Worm (Caenorhabditis elegans) whole organism, dauer: ENCODE results near the gene cec-6.

Experiments used
- unc-62 ChIP-seq: sonication (generic microtip); optimal IDR thresholded peaks from 2 replicates; lab custom pipeline; 2017; ENCODE audit warnings: missing biosample characterization, missing genetic modification reagents, missing genetic modification characterization

The cec-6 gene

DNA sequence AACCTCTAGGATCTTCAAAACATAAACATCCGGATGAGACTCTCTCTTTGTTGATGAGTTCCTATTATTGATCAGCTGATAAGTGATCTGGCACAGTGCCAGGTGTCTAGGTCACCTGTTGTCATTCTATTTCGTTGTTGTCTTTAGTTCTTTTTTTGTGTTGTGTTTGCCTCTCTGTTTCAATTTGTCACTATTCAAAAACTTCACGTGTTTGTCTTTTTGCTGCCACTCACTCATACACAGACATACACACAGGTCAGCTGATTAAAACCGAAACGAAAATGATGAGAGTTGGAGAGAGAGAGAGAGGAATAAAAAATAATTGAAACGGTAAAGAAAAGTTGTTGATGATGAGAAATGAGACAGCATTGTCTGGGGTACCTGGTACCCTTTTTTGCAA lies 46.5 kb downstream of the cec-6 start:
- TF ChIP-seq unc-62 = no peak

DNA sequence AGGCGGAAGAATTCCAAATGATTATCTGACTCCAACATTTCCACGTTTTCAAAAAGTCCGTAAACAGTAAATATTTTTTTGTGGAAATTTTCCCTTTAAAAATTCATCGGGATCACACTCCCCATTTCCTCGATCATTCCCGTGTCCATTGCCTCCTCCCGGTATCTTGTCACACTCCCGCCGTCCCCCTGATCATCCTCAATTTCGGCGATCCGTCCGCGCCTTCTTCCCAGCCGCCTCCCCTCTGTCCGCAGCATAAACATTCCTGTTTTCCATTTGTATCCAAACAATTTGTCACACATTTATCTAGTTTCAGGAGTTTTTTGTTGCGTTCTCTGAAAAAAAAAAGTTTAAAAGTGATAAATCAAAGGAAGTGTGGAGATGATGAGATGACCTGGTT lies 48.3 kb downstream of the cec-6 start:
- no peak for TF ChIP-seq unc-62

DNA sequence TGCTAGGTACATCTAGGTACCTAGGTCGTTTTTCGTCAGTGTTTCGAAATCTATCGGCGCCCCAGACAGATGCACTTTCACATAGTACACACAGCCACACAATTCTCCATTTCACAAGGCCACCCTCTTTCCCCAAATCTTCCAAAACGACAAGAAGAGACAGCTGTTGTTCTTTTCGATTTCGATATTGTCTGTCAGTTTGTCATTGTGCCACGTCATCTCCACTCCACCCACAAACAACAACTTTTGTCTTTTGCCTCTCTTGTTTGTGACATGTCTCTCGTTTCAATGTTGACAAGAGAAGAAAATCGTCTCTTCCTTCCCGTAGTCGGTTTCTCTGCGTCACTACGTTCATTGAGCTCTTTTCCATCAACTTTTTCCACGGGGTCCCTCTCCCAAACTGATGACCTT lies 49.1 kb downstream of the cec-6 start:
- TF ChIP-seq unc-62 = no peak

DNA sequence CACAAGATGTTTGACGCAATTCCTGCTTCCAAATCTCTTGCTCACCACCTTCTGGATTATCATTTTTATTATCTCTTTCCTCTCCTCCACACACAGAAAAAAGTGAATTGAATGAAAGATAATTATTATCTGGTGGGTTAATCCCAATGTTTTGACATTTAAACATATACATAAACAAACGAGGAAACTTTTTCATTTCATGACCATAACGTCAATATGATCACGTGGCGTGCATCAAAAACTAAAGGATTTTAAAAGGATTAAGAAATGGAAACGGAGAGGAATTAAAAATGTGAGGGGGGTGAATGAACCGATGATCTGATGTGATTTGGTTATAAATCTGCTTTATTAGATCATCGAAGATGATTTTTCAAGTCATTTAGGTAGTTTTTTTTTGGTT lies 50.9 kb downstream of the cec-6 start:
- no peak for TF ChIP-seq unc-62
